Worm (Caenorhabditis elegans) whole organism, early embryonic: ENCODE measurements around the gene ipla-3.

Source experiments
- B0310.2 ChIP-seq: sonication (generic microtip); optimal IDR thresholded peaks from 2 replicates; lab custom pipeline; 2016; ENCODE audit warnings: mild to moderate bottlenecking, missing genetic modification characterization, missing compliant biosample characterization
- F13C5.2 ChIP-seq: sonication (generic microtip); optimal IDR thresholded peaks from 2 replicates; lab custom pipeline; 2017; ENCODE audit warnings: mild to moderate bottlenecking, missing genetic modification characterization, inconsistent platforms, missing compliant biosample characterization
- aly-1 ChIP-seq: sonication (generic microtip); optimal IDR thresholded peaks from 2 replicates; lab custom pipeline; 2016; ENCODE audit warnings: missing genetic modification characterization, missing compliant biosample characterization
- ama-1 ChIP-seq: fragments of 150-350 bp; optimal IDR thresholded peaks from 2 replicates; lab custom pipeline; 2014
- ceh-13 ChIP-seq: fragments of 200-800 bp; sonication (Bioruptor generic); optimal IDR thresholded peaks from 2 replicates; lab custom pipeline; 2018; ENCODE audit warnings: mild to moderate bottlenecking, missing genetic modification characterization, missing compliant biosample characterization
- ceh-36 ChIP-seq: sonication (generic microtip); optimal IDR thresholded peaks from 2 replicates; lab custom pipeline; 2016; ENCODE audit warnings: missing genetic modification characterization, inconsistent platforms, missing compliant biosample characterization
- ets-7 ChIP-seq: sonication (generic microtip); optimal IDR thresholded peaks from 2 replicates; lab custom pipeline; 2016; ENCODE audit warnings: missing genotype, missing genetic modification characterization, missing compliant biosample characterization
- flt-1 ChIP-seq: fragments of 200-800 bp; sonication (Bioruptor generic); IDR thresholded peaks from 2 replicates; pipeline ENCODE4 v1.3.6; 2022; ENCODE audit warnings: missing genetic modification characterization, missing compliant biosample characterization
- hmbx-1 ChIP-seq: sonication (generic microtip); optimal IDR thresholded peaks from 2 replicates; lab custom pipeline; 2016; ENCODE audit warnings: mild to moderate bottlenecking, missing genetic modification characterization, missing compliant biosample characterization
- hmg-4 ChIP-seq: fragments of 200-800 bp; sonication (Bioruptor generic); optimal IDR thresholded peaks from 2 replicates; lab custom pipeline; 2018; ENCODE audit warnings: mild to moderate bottlenecking, missing genetic modification characterization, missing compliant biosample characterization
- hnd-1 ChIP-seq: sonication (generic microtip); optimal IDR thresholded peaks from 2 replicates; lab custom pipeline; 2016; ENCODE audit warnings: missing genetic modification characterization, missing compliant biosample characterization
- pes-1 ChIP-seq: fragments of 200-800 bp; sonication (Bioruptor generic); IDR thresholded peaks from 2 replicates; pipeline ENCODE4 v1.3.6; 2022; ENCODE audit warnings: missing genetic modification reagents, missing genetic modification characterization, missing compliant biosample characterization
- scrt-1 ChIP-seq: fragments of 200-800 bp; sonication (Bioruptor generic); IDR thresholded peaks from 2 replicates; pipeline ENCODE4 v1.3.6; 2022; ENCODE audit warnings: missing genetic modification characterization, missing compliant biosample characterization
- sea-1 ChIP-seq: fragments of 200-800 bp; sonication (Bioruptor generic); conservative IDR thresholded peaks from 2 replicates; pipeline ENCODE4 v1.3.6; 2022; ENCODE audit warnings: missing genetic modification characterization, missing compliant biosample characterization
- tbx-11 ChIP-seq: fragments of 200-800 bp; sonication (Bioruptor generic); IDR thresholded peaks from 2 replicates; pipeline ENCODE4 v1.3.6; 2022; ENCODE audit warnings: missing genetic modification characterization, missing compliant biosample characterization
- tbx-37 ChIP-seq: fragments of 200-800 bp; sonication (Bioruptor generic); conservative IDR thresholded peaks from 2 replicates; pipeline ENCODE4 v1.3.6; 2022; ENCODE audit warnings: missing genetic modification reagents, missing genetic modification characterization, missing compliant biosample characterization
- tra-4 ChIP-seq: sonication (generic microtip); optimal IDR thresholded peaks from 2 replicates; lab custom pipeline; 2017; ENCODE audit warnings: missing genetic modification characterization, missing compliant biosample characterization

ipla-3 gene

DNA sequence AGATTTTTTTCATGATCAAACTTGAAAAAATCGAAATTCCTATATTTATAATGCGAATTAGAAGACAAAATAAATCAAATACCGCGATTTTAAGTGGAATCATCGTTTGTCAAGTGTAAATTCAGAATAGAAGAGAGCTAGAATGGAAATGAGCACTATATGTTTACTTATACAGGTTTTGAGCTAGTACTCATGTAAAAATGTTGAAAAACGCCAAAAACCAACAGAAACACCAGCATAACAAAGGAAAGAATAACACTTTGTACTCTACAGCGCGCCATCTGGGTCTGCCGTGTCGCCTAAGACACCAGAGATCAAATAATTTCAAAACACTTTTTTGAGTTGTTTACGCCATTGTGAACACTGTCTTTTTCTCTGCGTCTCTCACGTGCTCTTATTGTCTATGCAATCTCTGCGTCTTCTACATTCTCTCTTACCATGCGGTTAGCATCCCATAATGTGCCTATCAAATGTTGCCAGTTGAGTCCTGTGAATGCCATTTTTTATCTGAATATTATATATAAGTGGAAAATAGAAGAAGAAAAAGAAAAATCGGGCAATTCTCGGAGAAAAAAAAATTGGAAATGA is at the start of gene ipla-3:
Gene ipla-3 (minus strand): TSS at position 510 of the 588 bp plus-strand sequence.
- TF ChIP-seq F13C5.2 (tag; lab: Kevin White, UChicago) (no peak), B0310.2 (no peak), tbx-11 (GFP tag; lab: Robert Waterston, UW) (no peak), scrt-1 (GFP tag; lab: Robert Waterston, UW) (no peak), ama-1 (lab: Kevin White, UChicago) (no peak), sea-1 (GFP tag; lab: Robert Waterston, UW) (no peak), flt-1 (GFP tag; lab: Robert Waterston, UW) (no peak), tbx-37 (no peak)

DNA sequence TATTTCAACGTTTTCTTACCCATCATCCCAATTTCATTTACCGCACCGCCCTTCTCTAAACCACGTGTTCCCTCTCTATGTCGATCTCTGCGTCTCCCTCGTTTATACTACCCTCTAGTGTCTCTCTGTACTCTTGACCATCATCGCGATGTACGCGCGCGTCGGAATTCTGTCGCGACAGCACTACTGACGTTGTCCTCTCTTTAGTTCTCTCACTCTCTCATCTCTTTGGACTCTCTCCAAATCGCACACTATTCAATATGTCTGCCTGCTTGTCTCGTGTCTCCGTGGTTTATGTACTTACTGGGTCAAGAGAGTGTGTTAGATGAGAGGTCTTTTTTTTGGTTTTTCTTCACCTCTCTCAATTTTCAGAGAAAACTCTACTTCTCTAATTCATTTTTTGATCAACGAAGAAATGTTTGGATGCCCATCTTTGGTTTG is 49.2 kb upstream of the ipla-3 start:
- TF ChIP-seq B0310.2, result no peak
- TF ChIP-seq flt-1 (GFP tag; lab: Robert Waterston, UW), result no peak
- TF ChIP-seq F13C5.2 (tag; lab: Kevin White, UChicago), result peak; percentile 21
- no peak for TF ChIP-seq tra-4
- peak; percentile 10 for TF ChIP-seq hmg-4 (GFP tag; lab: Kevin White, UChicago)
- no peak for TF ChIP-seq scrt-1 (GFP tag; lab: Robert Waterston, UW)
- no peak for TF ChIP-seq aly-1
- no peak for TF ChIP-seq ceh-36

DNA sequence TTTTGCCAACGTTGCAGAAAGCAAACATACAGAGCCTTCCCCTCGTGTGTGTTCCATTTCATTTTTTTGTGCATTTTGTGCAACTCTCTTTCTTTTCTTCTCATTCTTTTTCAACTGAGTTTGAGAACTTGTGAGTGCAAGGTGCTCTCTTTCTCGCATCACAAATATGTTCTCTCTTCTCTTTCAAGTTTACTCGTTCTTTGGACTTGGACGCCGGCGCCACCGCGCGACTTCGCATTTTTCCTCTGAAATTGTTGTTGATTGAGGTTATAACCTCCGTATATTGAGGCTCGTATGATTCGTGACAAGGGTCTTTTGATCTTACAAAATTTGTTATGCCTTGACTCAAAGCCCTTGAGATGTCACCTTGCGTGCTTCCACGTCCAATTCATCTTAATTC is 47.7 kb upstream of the ipla-3 start:
- no peak for TF ChIP-seq ama-1 (lab: Kevin White, UChicago)
- TF ChIP-seq hmbx-1 (tag; lab: Kevin White, UChicago), result no peak
- no peak for TF ChIP-seq ceh-36
- TF ChIP-seq aly-1, result no peak

DNA sequence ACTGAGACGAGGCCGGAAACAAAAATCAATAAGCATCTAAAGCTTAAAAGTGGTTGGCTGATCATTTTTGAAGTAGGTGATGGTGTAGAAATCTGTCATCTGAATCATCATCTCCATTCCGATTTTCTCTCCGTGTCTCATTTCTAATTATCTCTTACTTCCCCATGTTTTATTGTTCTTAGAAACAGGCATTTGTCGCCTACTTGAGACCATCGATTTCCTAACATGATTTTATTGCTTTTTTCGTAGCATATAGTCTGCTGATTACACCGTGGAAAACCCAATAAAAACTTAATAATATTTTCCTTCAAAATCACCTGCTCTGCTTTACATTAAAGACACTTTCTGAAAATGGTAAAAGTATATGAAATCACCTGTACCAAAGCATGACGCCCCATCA is 46.2 kb upstream of the ipla-3 start, which contains the start of gene F38A6.4:
Gene F38A6.4 (minus strand): TSS at position 101 of the 400 bp plus-strand sequence.
- TF ChIP-seq scrt-1 (GFP tag; lab: Robert Waterston, UW) (no peak), aly-1 (no peak), flt-1 (GFP tag; lab: Robert Waterston, UW) (no peak), tbx-37 (no peak), tra-4 (no peak), pes-1 (no peak), ceh-36 (no peak), sea-1 (GFP tag; lab: Robert Waterston, UW) (no peak), B0310.2 (no peak), tbx-11 (GFP tag; lab: Robert Waterston, UW) (no peak), hnd-1 (tag; lab: Kevin White, UChicago) (no peak), ama-1 (lab: Kevin White, UChicago) (no peak), ets-7 (tag; lab: Kevin White, UChicago) (no peak)

DNA sequence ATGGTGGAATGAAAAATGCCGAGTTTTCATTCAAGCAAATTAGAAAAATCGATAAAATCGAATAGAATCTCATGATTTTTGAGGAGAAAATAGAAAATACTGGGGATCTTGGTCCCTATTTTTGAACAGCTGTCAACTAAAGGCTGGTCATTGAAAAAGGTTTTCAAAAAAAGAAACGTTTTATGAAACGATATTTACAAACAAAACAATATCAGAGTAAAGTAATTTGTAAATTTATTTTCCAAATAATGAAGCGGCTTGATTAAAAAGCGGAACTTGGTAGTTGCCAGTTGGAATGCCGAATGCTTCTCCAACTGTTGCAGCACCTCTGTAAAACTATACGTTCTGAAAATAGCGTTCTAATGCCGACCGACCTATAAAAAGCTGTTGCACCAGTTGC is 44.6 kb upstream of the ipla-3 start, which contains the start of gene F38A6.5:
Gene F38A6.5 (minus strand): TSS at position 101 of the 400 bp plus-strand sequence.
- TF ChIP-seq aly-1 (no peak), ama-1 (lab: Kevin White, UChicago) (no peak), tbx-11 (GFP tag; lab: Robert Waterston, UW) (no peak), pes-1 (no peak), hnd-1 (tag; lab: Kevin White, UChicago) (no peak), sea-1 (GFP tag; lab: Robert Waterston, UW) (no peak), hmg-4 (GFP tag; lab: Kevin White, UChicago) (no peak), ceh-36 (no peak), ceh-13 (GFP tag; lab: Kevin White, UChicago) (no peak), B0310.2 (no peak), tbx-37 (no peak), hmbx-1 (tag; lab: Kevin White, UChicago) (no peak), scrt-1 (GFP tag; lab: Robert Waterston, UW) (no peak)

DNA sequence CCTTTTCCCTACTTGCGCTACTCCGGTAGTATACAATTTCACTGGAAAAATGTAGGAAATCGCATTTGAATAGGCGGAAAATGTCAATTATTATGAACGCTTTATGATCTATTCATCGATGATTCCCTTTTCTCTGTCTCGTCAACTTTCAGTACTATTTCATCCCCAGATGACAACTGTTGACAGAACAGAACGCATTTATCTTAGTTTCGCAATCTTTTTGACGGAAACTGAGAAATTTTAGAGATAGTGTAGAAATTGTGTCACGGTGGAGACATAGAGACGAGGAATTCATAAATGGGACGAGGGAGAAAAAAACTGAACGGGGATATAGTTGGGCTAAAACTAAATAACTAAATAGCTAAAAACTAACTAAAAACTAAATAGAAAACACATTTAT is 42.6 kb upstream of the ipla-3 start:
- TF ChIP-seq B0310.2 (no peak), flt-1 (GFP tag; lab: Robert Waterston, UW) (no peak), ceh-13 (GFP tag; lab: Kevin White, UChicago) (no peak), tbx-37 (no peak), scrt-1 (GFP tag; lab: Robert Waterston, UW) (no peak), tbx-11 (GFP tag; lab: Robert Waterston, UW) (no peak), pes-1 (no peak), ama-1 (lab: Kevin White, UChicago) (no peak), sea-1 (GFP tag; lab: Robert Waterston, UW) (no peak), ceh-36 (no peak), F13C5.2 (tag; lab: Kevin White, UChicago) (no peak), hnd-1 (tag; lab: Kevin White, UChicago) (no peak), aly-1 (no peak), tra-4 (no peak), hmbx-1 (tag; lab: Kevin White, UChicago) (no peak), ets-7 (tag; lab: Kevin White, UChicago) (no peak), hmg-4 (GFP tag; lab: Kevin White, UChicago) (no peak)

DNA sequence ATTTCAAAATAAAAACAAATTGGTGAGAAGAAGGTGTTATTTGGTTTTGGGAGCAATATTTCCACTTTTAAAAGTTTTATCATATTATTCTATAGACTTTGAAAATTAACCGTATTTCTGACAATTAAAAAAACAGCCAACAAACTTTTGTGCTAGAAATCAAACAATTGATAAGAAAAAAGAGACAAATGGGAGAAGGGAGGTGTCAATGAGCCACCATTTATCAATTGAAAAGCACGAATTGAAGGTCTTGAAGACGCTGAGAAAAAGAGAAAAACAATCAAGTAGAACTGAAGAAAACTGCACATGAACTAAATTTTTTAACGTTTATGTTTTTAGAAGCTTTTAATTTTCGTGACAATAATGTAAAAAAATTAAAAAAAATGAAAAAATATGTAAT is 41.8 kb upstream of the ipla-3 start:
- TF ChIP-seq F13C5.2 (tag; lab: Kevin White, UChicago) (no peak), pes-1 (no peak), flt-1 (GFP tag; lab: Robert Waterston, UW) (no peak), ets-7 (tag; lab: Kevin White, UChicago) (no peak), ceh-13 (GFP tag; lab: Kevin White, UChicago) (no peak), aly-1 (no peak)

DNA sequence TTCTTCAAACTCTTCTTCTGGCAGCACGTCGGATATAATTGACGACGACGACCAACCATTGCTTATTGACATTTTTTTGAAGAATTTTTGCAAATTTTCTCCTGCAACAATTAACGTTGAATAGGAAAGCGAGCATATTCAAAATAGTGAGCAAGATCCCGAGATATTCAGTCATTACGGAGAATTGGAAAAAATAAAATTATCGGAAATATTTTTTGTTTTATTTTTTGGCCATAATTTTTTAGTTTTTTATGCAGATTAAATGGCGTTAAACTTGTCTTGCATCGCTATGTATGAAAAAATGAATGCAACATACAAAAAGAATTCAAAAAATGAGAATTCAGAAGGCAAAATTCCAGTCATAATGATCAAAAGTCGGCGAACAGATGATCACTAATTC is 41.0 kb upstream of the ipla-3 start, which contains the start of gene elp-1:
Gene elp-1 (minus strand): TSS at position 101 of the 400 bp plus-strand sequence.
- no peak for TF ChIP-seq hmg-4 (GFP tag; lab: Kevin White, UChicago)
